Worm (Caenorhabditis elegans) whole organism, L3 larva: ENCODE results near the gene C29F4.3.

Experiments
- R02D3.7 ChIP-seq: fragments of 150-350 bp; optimal IDR thresholded peaks from 2 replicates; lab custom pipeline; 2014; ENCODE audit warnings: missing biosample characterization, missing genetic modification characterization
- ZK546.5 ChIP-seq: sonication (generic microtip); optimal IDR thresholded peaks from 2 replicates; lab custom pipeline; 2017; ENCODE audit warnings: missing biosample characterization, missing genetic modification characterization
- aly-2 ChIP-seq: fragments of 150-350 bp; optimal IDR thresholded peaks from 2 replicates; lab custom pipeline; 2014; ENCODE audit warnings: missing biosample characterization, missing genetic modification characterization
- ama-1 ChIP-seq: fragments of 150-350 bp; optimal IDR thresholded peaks from 2 replicates; lab custom pipeline; 2018
- ceh-16 ChIP-seq: sonication (generic microtip); optimal IDR thresholded peaks from 2 replicates; lab custom pipeline; 2017; ENCODE audit warnings: missing biosample characterization, missing genetic modification characterization
- ceh-28 ChIP-seq: fragments of 150-350 bp; optimal IDR thresholded peaks from 2 replicates; lab custom pipeline; 2014; ENCODE audit warnings: missing biosample characterization, missing genetic modification reagents, missing genetic modification characterization
- ceh-82 ChIP-seq: fragments of 150-350 bp; optimal IDR thresholded peaks from 2 replicates; lab custom pipeline; 2014; ENCODE audit warnings: missing biosample characterization, missing genetic modification characterization
- ceh-9 ChIP-seq: sonication (generic microtip); optimal IDR thresholded peaks from 2 replicates; lab custom pipeline; 2018; ENCODE audit warnings: missing biosample characterization, missing genetic modification characterization
- daf-12 ChIP-seq: fragments of 150-350 bp; optimal IDR thresholded peaks from 2 replicates; lab custom pipeline; 2014; ENCODE audit warnings: missing biosample characterization, missing genetic modification reagents, missing genetic modification characterization
- egl-27 ChIP-seq: sonication (generic microtip); optimal IDR thresholded peaks from 4 replicates; lab custom pipeline; 2017; ENCODE audit warnings: missing biosample characterization, missing genetic modification reagents, missing genetic modification characterization
- egl-5 ChIP-seq: fragments of 150-350 bp; optimal IDR thresholded peaks from 2 replicates; lab custom pipeline; 2017; ENCODE audit warnings: missing biosample characterization, missing genetic modification reagents, missing genetic modification characterization, inconsistent platforms
- elt-1 ChIP-seq: fragments of 150-350 bp; optimal IDR thresholded peaks from 2 replicates; lab custom pipeline; 2014; ENCODE audit warnings: missing biosample characterization, missing genetic modification characterization
- elt-2 ChIP-seq: sonication (generic microtip); optimal IDR thresholded peaks from 2 replicates; lab custom pipeline; 2016; ENCODE audit warnings: missing genetic modification reagents, mild to moderate bottlenecking, missing genetic modification characterization, missing compliant biosample characterization
- elt-3 ChIP-seq, 3 experiments: fragments of 150-350 bp in 1 of 3; sonication (generic microtip) in 2 of 3; optimal IDR thresholded peaks; 2 replicates in 2 of 3; 4 replicates in 1 of 3; lab custom pipeline; 2014 to 2017; ENCODE audit warnings: missing biosample characterization in 3 of 3, missing genetic modification characterization in 3 of 3
- eor-1 ChIP-seq, 2 experiments: fragments of 150-350 bp; optimal IDR thresholded peaks; 2 replicates each; lab custom pipeline; 2014 to 2018; ENCODE audit warnings: missing biosample characterization in 2 of 2, missing genetic modification characterization in 2 of 2
- fkh-10 ChIP-seq: sonication (generic microtip); optimal IDR thresholded peaks from 2 replicates; lab custom pipeline; 2017; ENCODE audit warnings: missing biosample characterization, missing genetic modification reagents, missing genetic modification characterization
- fkh-2 ChIP-seq: fragments of 150-350 bp; optimal IDR thresholded peaks from 2 replicates; lab custom pipeline; 2014; ENCODE audit warnings: missing biosample characterization, missing genetic modification reagents, missing genetic modification characterization
- fos-1 ChIP-seq: fragments of 150-350 bp; optimal IDR thresholded peaks from 2 replicates; lab custom pipeline; 2014; ENCODE audit warnings: missing biosample characterization, missing genetic modification characterization
- hmg-11 ChIP-seq: sonication (generic microtip); optimal IDR thresholded peaks from 2 replicates; lab custom pipeline; 2016; ENCODE audit warnings: missing genetic modification characterization, missing compliant biosample characterization
- jun-1 ChIP-seq: fragments of 150-350 bp; optimal IDR thresholded peaks from 2 replicates; lab custom pipeline; 2014; ENCODE audit warnings: missing biosample characterization, missing genetic modification reagents, missing genetic modification characterization
- lin-15B ChIP-seq: fragments of 150-350 bp; optimal IDR thresholded peaks from 2 replicates; lab custom pipeline; 2014; ENCODE audit warnings: missing biosample characterization, missing genetic modification characterization
- lin-39 ChIP-seq: fragments of 150-350 bp; optimal IDR thresholded peaks from 2 replicates; lab custom pipeline; 2018; ENCODE audit warnings: missing biosample characterization, missing genetic modification reagents, missing genetic modification characterization
- lsy-12 ChIP-seq: sonication (generic microtip); optimal IDR thresholded peaks from 2 replicates; lab custom pipeline; 2016; ENCODE audit warnings: mild to moderate bottlenecking, missing genetic modification characterization, missing compliant biosample characterization
- mdl-1 ChIP-seq: fragments of 150-350 bp; optimal IDR thresholded peaks from 2 replicates; lab custom pipeline; 2014; ENCODE audit warnings: missing biosample characterization, missing genetic modification characterization
- mml-1 ChIP-seq: fragments of 150-350 bp; sonication (generic microtip); optimal IDR thresholded peaks from 3 replicates; lab custom pipeline; 2014; ENCODE audit warnings: missing biosample characterization, missing genetic modification characterization
- nfya-1 ChIP-seq: sonication (generic microtip); optimal IDR thresholded peaks from 2 replicates; lab custom pipeline; 2017; ENCODE audit warnings: missing genetic modification characterization, mild to moderate bottlenecking, missing compliant biosample characterization, antibody characterized with exemption, moderate library complexity; ENCODE audit not compliant: insufficient read depth
- nhr-11 ChIP-seq: fragments of 150-350 bp; optimal IDR thresholded peaks from 2 replicates; lab custom pipeline; 2014; ENCODE audit warnings: missing biosample characterization, missing genetic modification characterization
- nhr-12 ChIP-seq: fragments of 150-350 bp; optimal IDR thresholded peaks from 2 replicates; lab custom pipeline; 2014; ENCODE audit warnings: missing biosample characterization, missing genetic modification characterization
- nhr-23 ChIP-seq: fragments of 150-350 bp; optimal IDR thresholded peaks from 2 replicates; lab custom pipeline; 2014; ENCODE audit warnings: missing biosample characterization, missing genetic modification reagents, missing genetic modification characterization
- nhr-237 ChIP-seq: fragments of 150-350 bp; optimal IDR thresholded peaks from 2 replicates; lab custom pipeline; 2014; ENCODE audit warnings: missing biosample characterization, missing genetic modification characterization
- nhr-25 ChIP-seq: sonication (generic microtip); optimal IDR thresholded peaks from 2 replicates; lab custom pipeline; 2017; ENCODE audit warnings: missing biosample characterization, missing genetic modification characterization
- nhr-28 ChIP-seq: fragments of 150-350 bp; optimal IDR thresholded peaks from 2 replicates; lab custom pipeline; 2014; ENCODE audit warnings: missing biosample characterization, missing genetic modification characterization
- nhr-43 ChIP-seq: sonication (generic microtip); optimal IDR thresholded peaks from 2 replicates; lab custom pipeline; 2016; ENCODE audit warnings: mild to moderate bottlenecking, missing genetic modification characterization, missing compliant biosample characterization; ENCODE audit not compliant: poor library complexity, severe bottlenecking
- nhr-67 ChIP-seq: fragments of 150-350 bp; optimal IDR thresholded peaks from 2 replicates; lab custom pipeline; 2014; ENCODE audit warnings: missing biosample characterization, missing genetic modification characterization
- nhr-76 ChIP-seq: fragments of 150-350 bp; sonication (generic microtip); optimal IDR thresholded peaks from 5 replicates; lab custom pipeline; 2014; ENCODE audit warnings: missing biosample characterization, missing genetic modification characterization
- nhr-77 ChIP-seq: fragments of 150-350 bp; optimal IDR thresholded peaks from 2 replicates; lab custom pipeline; 2014; ENCODE audit warnings: missing biosample characterization, missing genetic modification characterization
- pha-4 ChIP-seq: fragments of 150-350 bp; optimal IDR thresholded peaks from 2 replicates; lab custom pipeline; 2014; ENCODE audit warnings: missing biosample characterization, missing genetic modification reagents, missing genetic modification characterization
- pqm-1 ChIP-seq: fragments of 150-350 bp; optimal IDR thresholded peaks from 2 replicates; lab custom pipeline; 2017; ENCODE audit warnings: missing biosample characterization, missing genetic modification characterization, inconsistent platforms
- sea-2 ChIP-seq: fragments of 150-350 bp; sonication (generic microtip); optimal IDR thresholded peaks from 4 replicates; lab custom pipeline; 2014; ENCODE audit warnings: missing biosample characterization, missing genetic modification reagents, missing genetic modification characterization
- skn-1 ChIP-seq: fragments of 150-350 bp; optimal IDR thresholded peaks from 2 replicates; lab custom pipeline; 2014; ENCODE audit warnings: missing biosample characterization, missing genetic modification characterization
- snpc-4 ChIP-seq: fragments of 150-350 bp; optimal IDR thresholded peaks from 2 replicates; lab custom pipeline; 2014; ENCODE audit warnings: missing biosample characterization, missing genetic modification characterization
- tbx-2 ChIP-seq: sonication (generic microtip); optimal IDR thresholded peaks from 2 replicates; lab custom pipeline; 2016; ENCODE audit warnings: mild to moderate bottlenecking, missing genetic modification characterization, missing compliant biosample characterization
- unc-39 ChIP-seq: sonication (generic microtip); optimal IDR thresholded peaks from 4 replicates; lab custom pipeline; 2017; ENCODE audit warnings: missing biosample characterization, missing genetic modification characterization
- unc-62 ChIP-seq: fragments of 150-350 bp; sonication (generic microtip); optimal IDR thresholded peaks from 4 replicates; lab custom pipeline; 2014; ENCODE audit warnings: missing biosample characterization, missing genetic modification reagents, missing genetic modification characterization
- zag-1 ChIP-seq: fragments of 150-350 bp; optimal IDR thresholded peaks from 2 replicates; lab custom pipeline; 2014; ENCODE audit warnings: missing biosample characterization, missing genetic modification characterization
- ztf-11 ChIP-seq: fragments of 150-350 bp; optimal IDR thresholded peaks from 2 replicates; lab custom pipeline; 2014; ENCODE audit warnings: missing biosample characterization, missing genetic modification characterization
- ztf-4 ChIP-seq: fragments of 150-350 bp; optimal IDR thresholded peaks from 2 replicates; lab custom pipeline; 2014; ENCODE audit warnings: missing biosample characterization, missing genetic modification characterization

C29F4.3 gene

ce11 chrIV:11212978-11213377, 10.8 kb downstream of the C29F4.3 start:
- no peak for TF ChIP-seq zag-1
- TF ChIP-seq nhr-43 (tag; lab: Kevin White, UChicago): no peak
- no peak for TF ChIP-seq lin-39 (tag; lab: Kevin White, UChicago)
- TF ChIP-seq ztf-11 (tag; lab: Kevin White, UChicago): no peak
- TF ChIP-seq nhr-25 (tag; lab: Kevin White, UChicago): no peak
- TF ChIP-seq aly-2: no peak
- no peak for TF ChIP-seq egl-5 (tag; lab: Kevin White, UChicago)
- no peak for TF ChIP-seq unc-62 (GFP tag; lab: Kevin White, UChicago)
- TF ChIP-seq snpc-4 (tag; lab: Kevin White, UChicago): no peak
- TF ChIP-seq nhr-23 (tag; lab: Kevin White, UChicago): no peak
- no peak for TF ChIP-seq elt-3 (tag; optimal IDR thresholded peaks at IDR 0.05; lab: Kevin White, UChicago)
- no peak for TF ChIP-seq ama-1 (lab: Kevin White, UChicago)
- no peak for TF ChIP-seq jun-1
- no peak for TF ChIP-seq ceh-9 (tag; lab: Kevin White, UChicago)
- TF ChIP-seq ZK546.5 (tag; lab: Kevin White, UChicago): no peak
- TF ChIP-seq lin-15B: no peak
- TF ChIP-seq nhr-28: no peak

- TF ChIP-seq snpc-4 (tag; lab: Kevin White, UChicago): no peak
- TF ChIP-seq ceh-16: no peak
- no peak for TF ChIP-seq nhr-67
- no peak for TF ChIP-seq jun-1
- peak; percentile 86 for TF ChIP-seq elt-2 (tag; lab: Kevin White, UChicago)
- peak; percentile 96 for TF ChIP-seq elt-1 (tag; lab: Kevin White, UChicago)
- no peak for TF ChIP-seq nhr-12 (tag; lab: Kevin White, UChicago)
- no peak for TF ChIP-seq tbx-2 (tag; lab: Kevin White, UChicago)
- TF ChIP-seq pqm-1 (tag; lab: Kevin White, UChicago): peak; percentile 18
- TF ChIP-seq nfya-1: no peak
- TF ChIP-seq nhr-28: no peak
- TF ChIP-seq R02D3.7 (tag; lab: Kevin White, UChicago): no peak
- TF ChIP-seq ztf-11 (tag; lab: Kevin White, UChicago): no peak
- TF ChIP-seq fkh-10 (GFP tag; lab: Kevin White, UChicago): no peak
- no peak for TF ChIP-seq unc-39 (tag; lab: Kevin White, UChicago)
- no peak for TF ChIP-seq fos-1 (tag; lab: Kevin White, UChicago)
- TF ChIP-seq ceh-28 (tag; lab: Kevin White, UChicago): peak; percentile 29
- TF ChIP-seq unc-62 (GFP tag; lab: Kevin White, UChicago): peak; percentile 25
- TF ChIP-seq ZK546.5 (tag; lab: Kevin White, UChicago): no peak
- TF ChIP-seq skn-1 (tag; lab: Kevin White, UChicago): no peak
- TF ChIP-seq nhr-11 (tag; lab: Kevin White, UChicago): no peak
- TF ChIP-seq nhr-23 (tag; lab: Kevin White, UChicago): peak; percentile 15
- peak; percentile 54 for TF ChIP-seq nhr-25 (tag; lab: Kevin White, UChicago)
- TF ChIP-seq daf-12 (tag; lab: Kevin White, UChicago): no peak
- no peak for TF ChIP-seq lin-15B
- TF ChIP-seq sea-2 (GFP tag; lab: Kevin White, UChicago): no peak
- no peak for TF ChIP-seq fkh-2 (tag; lab: Kevin White, UChicago)
- TF ChIP-seq hmg-11: no peak
- no peak for TF ChIP-seq mdl-1 (tag; lab: Kevin White, UChicago)
- TF ChIP-seq aly-2: no peak
- no peak for TF ChIP-seq nhr-76 (tag; lab: Kevin White, UChicago)
- TF ChIP-seq ceh-9 (tag; lab: Kevin White, UChicago): no peak
- TF ChIP-seq elt-3 (tag; optimal IDR thresholded peaks at IDR 0.05; lab: Kevin White, UChicago): no peak
- no peak for TF ChIP-seq ama-1 (lab: Kevin White, UChicago)
- TF ChIP-seq egl-27 (tag; lab: Kevin White, UChicago): no peak
- no peak for TF ChIP-seq ztf-4 (tag; lab: Kevin White, UChicago)
- TF ChIP-seq zag-1: no peak
- no peak for TF ChIP-seq nhr-77 (tag; lab: Kevin White, UChicago)
- TF ChIP-seq egl-5 (tag; lab: Kevin White, UChicago): no peak
- TF ChIP-seq eor-1 (tag; optimal IDR thresholded peaks at IDR 0.05; lab: Kevin White, UChicago): no peak
- TF ChIP-seq pha-4 (tag; lab: Kevin White, UChicago): no peak
- TF ChIP-seq mml-1: no peak
- no peak for TF ChIP-seq lin-39 (tag; lab: Kevin White, UChicago)
- TF ChIP-seq nhr-237: no peak
- no peak for TF ChIP-seq ceh-82
- TF ChIP-seq nhr-43 (tag; lab: Kevin White, UChicago): no peak
- TF ChIP-seq lsy-12 (tag; lab: Kevin White, UChicago): no peak
Measured at ce11 chrIV:11211547-11211946, 12.2 kb downstream of the C29F4.3 start.
